Worm (Caenorhabditis elegans) whole organism, young adult: ENCODE data around the gene F15B9.8.

ENCODE experiments used
- B0336.3 ChIP-seq: fragments of 200-800 bp; sonication (Bioruptor generic); IDR thresholded peaks from 2 replicates; pipeline ENCODE4 v1.3.6; 2022; ENCODE audit warnings: missing genetic modification characterization, missing compliant biosample characterization
- C06A6.2 ChIP-seq: fragments of 200-800 bp; sonication (Bioruptor generic); conservative IDR thresholded peaks from 2 replicates; pipeline ENCODE4 v1.3.6; 2022; ENCODE audit warnings: missing genetic modification characterization, missing compliant biosample characterization
- D2030.7 ChIP-seq: fragments of 200-800 bp; sonication (Bioruptor generic); IDR thresholded peaks from 2 replicates; pipeline ENCODE4 v1.3.6; 2022; ENCODE audit warnings: missing genetic modification reagents, missing genetic modification characterization, missing compliant biosample characterization
- F23B12.7 ChIP-seq: sonication (generic microtip); optimal IDR thresholded peaks from 2 replicates; lab custom pipeline; 2017; ENCODE audit warnings: missing genetic modification characterization, mild to moderate bottlenecking, missing compliant biosample characterization, antibody characterized with exemption, moderate library complexity; ENCODE audit not compliant: insufficient read depth
- F57A8.1 ChIP-seq: fragments of 200-800 bp; sonication (Bioruptor generic); optimal IDR thresholded peaks from 2 replicates; lab custom pipeline; 2018; ENCODE audit warnings: mild to moderate bottlenecking, missing genetic modification characterization, moderate library complexity, missing compliant biosample characterization
- Y53F4B.3 ChIP-seq: fragments of 200-800 bp; sonication (Bioruptor generic); IDR thresholded peaks from 2 replicates; pipeline ENCODE4 v1.3.6; 2022; ENCODE audit warnings: missing genetic modification reagents, missing genetic modification characterization, missing compliant biosample characterization
- ZK185.1 ChIP-seq: sonication (generic microtip); optimal IDR thresholded peaks from 2 replicates; lab custom pipeline; 2016; ENCODE audit warnings: mild to moderate bottlenecking, missing genetic modification characterization, missing compliant biosample characterization; ENCODE audit not compliant: poor library complexity, severe bottlenecking
- akir-1 ChIP-seq: fragments of 200-800 bp; sonication (Bioruptor generic); optimal IDR thresholded peaks from 2 replicates; lab custom pipeline; 2018; ENCODE audit warnings: mild to moderate bottlenecking, missing genetic modification characterization, moderate library complexity, missing compliant biosample characterization
- aptf-3 ChIP-seq: fragments of 200-800 bp; sonication (Bioruptor generic); IDR thresholded peaks from 2 replicates; pipeline ENCODE4 v1.3.6; 2022; ENCODE audit warnings: missing genetic modification characterization, missing compliant biosample characterization
- atf-7 ChIP-seq: sonication (generic microtip); optimal IDR thresholded peaks from 2 replicates; lab custom pipeline; 2017; ENCODE audit warnings: mild to moderate bottlenecking, missing genetic modification characterization, missing compliant biosample characterization
- attf-3 ChIP-seq: fragments of 200-800 bp; sonication (Bioruptor generic); conservative IDR thresholded peaks from 2 replicates; pipeline ENCODE4 v1.3.6; 2022; ENCODE audit warnings: missing genetic modification reagents, missing genetic modification characterization, missing compliant biosample characterization
- attf-6 ChIP-seq: fragments of 200-800 bp; sonication (Bioruptor generic); IDR thresholded peaks from 2 replicates; pipeline ENCODE4 v1.3.6; 2022; ENCODE audit warnings: missing genetic modification reagents, missing genetic modification characterization, missing compliant biosample characterization
- bed-1 ChIP-seq: fragments of 200-800 bp; sonication (Bioruptor generic); IDR thresholded peaks from 2 replicates; pipeline ENCODE4 v1.3.6; 2022; ENCODE audit warnings: missing genetic modification reagents, missing genetic modification characterization, missing compliant biosample characterization
- cebp-1 ChIP-seq, 2 experiments: fragments of 200-800 bp in 1 of 2; sonication (Bioruptor generic) in 1 of 2; sonication (generic microtip) in 1 of 2; IDR thresholded peaks in 1 of 2; optimal IDR thresholded peaks in 1 of 2; 2 replicates each; pipeline versions ENCODE4 v1.3.6 to Lab custom; 2017 to 2022; ENCODE audit warnings: missing compliant biosample characterization in 2 of 2, missing genetic modification characterization in 2 of 2, mild to moderate bottlenecking in 1 of 2, missing genetic modification reagents in 1 of 2, moderate library complexity in 1 of 2
- cebp-2 ChIP-seq: fragments of 200-800 bp; sonication (Bioruptor generic); IDR thresholded peaks from 2 replicates; pipeline ENCODE4 v1.3.6; 2022; ENCODE audit warnings: missing genetic modification characterization, missing compliant biosample characterization
- chd-7 ChIP-seq: sonication (generic microtip); optimal IDR thresholded peaks from 2 replicates; lab custom pipeline; 2016; ENCODE audit warnings: mild to moderate bottlenecking, missing genetic modification characterization, moderate library complexity, missing compliant biosample characterization
- dpff-1 ChIP-seq: sonication (generic microtip); optimal IDR thresholded peaks from 2 replicates; lab custom pipeline; 2017; ENCODE audit warnings: mild to moderate bottlenecking, missing genetic modification characterization, missing compliant biosample characterization
- egl-18 ChIP-seq: fragments of 200-800 bp; sonication (Bioruptor generic); IDR thresholded peaks from 2 replicates; pipeline ENCODE4 v1.3.6; 2022; ENCODE audit warnings: missing genetic modification reagents, missing genetic modification characterization, missing compliant biosample characterization
- egl-44 ChIP-seq: fragments of 200-800 bp; sonication (Bioruptor generic); IDR thresholded peaks from 2 replicates; pipeline ENCODE4 v1.3.6; 2022; ENCODE audit warnings: missing genetic modification reagents, missing genetic modification characterization, missing compliant biosample characterization
- ets-4 ChIP-seq: fragments of 200-800 bp; sonication (Bioruptor generic); optimal IDR thresholded peaks from 2 replicates; lab custom pipeline; 2018; ENCODE audit warnings: mild to moderate bottlenecking, missing genetic modification characterization, missing compliant biosample characterization
- gei-17 ChIP-seq: fragments of 200-800 bp; sonication (Bioruptor generic); optimal IDR thresholded peaks from 2 replicates; lab custom pipeline; 2018; ENCODE audit warnings: mild to moderate bottlenecking, missing genetic modification characterization, missing compliant biosample characterization
- hlh-26 ChIP-seq: fragments of 200-800 bp; sonication (Bioruptor generic); conservative IDR thresholded peaks from 2 replicates; pipeline ENCODE4 v1.3.6; 2022; ENCODE audit warnings: missing genetic modification reagents, missing genetic modification characterization, missing compliant biosample characterization
- hmg-1.2 ChIP-seq: fragments of 200-800 bp; sonication (Bioruptor generic); IDR thresholded peaks from 2 replicates; pipeline ENCODE4 v1.3.6; 2022; ENCODE audit warnings: missing genetic modification reagents, missing genetic modification characterization, missing compliant biosample characterization
- hsf-1 ChIP-seq: fragments of 200-800 bp; sonication (Bioruptor generic); IDR thresholded peaks from 2 replicates; pipeline ENCODE4 v1.3.6; 2022; ENCODE audit warnings: missing genetic modification reagents, missing genetic modification characterization, missing compliant biosample characterization
- let-526 ChIP-seq: fragments of 200-800 bp; sonication (Bioruptor generic); IDR thresholded peaks from 2 replicates; pipeline ENCODE4 v1.3.6; 2022; ENCODE audit warnings: missing genetic modification reagents, missing genetic modification characterization, missing compliant biosample characterization
- lin-40 ChIP-seq: sonication (generic microtip); optimal IDR thresholded peaks from 2 replicates; lab custom pipeline; 2016; ENCODE audit warnings: missing genetic modification characterization, mild to moderate bottlenecking, missing compliant biosample characterization, missing genotype, missing genetic modification reagents
- lin-54 ChIP-seq: fragments of 200-800 bp; sonication (Bioruptor generic); optimal IDR thresholded peaks from 2 replicates; lab custom pipeline; 2018; ENCODE audit warnings: mild to moderate bottlenecking, missing genetic modification characterization, missing compliant biosample characterization
- lsy-27 ChIP-seq: sonication (generic microtip); optimal IDR thresholded peaks from 2 replicates; lab custom pipeline; 2017; ENCODE audit warnings: missing genetic modification characterization, mild to moderate bottlenecking, missing compliant biosample characterization, antibody characterized with exemption, missing genotype, borderline replicate concordance; ENCODE audit not compliant: insufficient read depth
- mel-28 ChIP-seq: sonication (generic microtip); optimal IDR thresholded peaks from 2 replicates; lab custom pipeline; 2016; ENCODE audit warnings: borderline replicate concordance, mild to moderate bottlenecking, missing genetic modification characterization, missing compliant biosample characterization
- nfya-1 ChIP-seq: sonication (generic microtip); optimal IDR thresholded peaks from 2 replicates; lab custom pipeline; 2017; ENCODE audit warnings: antibody characterized with exemption, missing compliant biosample characterization, missing genetic modification characterization, borderline replicate concordance; ENCODE audit not compliant: insufficient read depth
- nhr-120 ChIP-seq: fragments of 200-800 bp; sonication (Bioruptor generic); IDR thresholded peaks from 2 replicates; pipeline ENCODE4 v1.3.6; 2022; ENCODE audit warnings: missing genetic modification characterization, missing compliant biosample characterization
- nhr-80 ChIP-seq: sonication (generic microtip); optimal IDR thresholded peaks from 2 replicates; lab custom pipeline; 2016; ENCODE audit warnings: missing genetic modification characterization, missing compliant biosample characterization
- pbrm-1 ChIP-seq: fragments of 200-800 bp; sonication (Bioruptor generic); IDR thresholded peaks from 2 replicates; pipeline ENCODE4 v1.3.6; 2022; ENCODE audit warnings: missing genetic modification reagents, missing genetic modification characterization, missing compliant biosample characterization
- snpc-1.3 ChIP-seq: sonication (generic microtip); optimal IDR thresholded peaks from 2 replicates; lab custom pipeline; 2017; ENCODE audit warnings: missing genetic modification characterization, mild to moderate bottlenecking, missing compliant biosample characterization, antibody characterized with exemption, moderate library complexity, missing genotype, missing genetic modification reagents; ENCODE audit not compliant: insufficient read depth
- snpc-3.4 ChIP-seq: sonication (generic microtip); optimal IDR thresholded peaks from 2 replicates; lab custom pipeline; 2017; ENCODE audit warnings: missing genetic modification characterization, mild to moderate bottlenecking, missing compliant biosample characterization, antibody characterized with exemption, moderate library complexity, missing genotype, missing genetic modification reagents
- snpc-4 ChIP-seq, 5 experiments: fragments of 150-350 bp in 1 of 5; sonication (generic microtip) in 4 of 5; optimal IDR thresholded peaks; 2 replicates each; lab custom pipeline; 2014 to 2018; ENCODE audit warnings: missing genetic modification characterization in 5 of 5, missing biosample characterization in 3 of 5, antibody characterized with exemption in 2 of 5, mild to moderate bottlenecking in 2 of 5, missing compliant biosample characterization in 2 of 5, missing genotype in 2 of 5, moderate library complexity in 2 of 5, missing genetic modification reagents in 1 of 5
- tbp1 ChIP-seq: fragments of 200-800 bp; sonication (Bioruptor generic); optimal IDR thresholded peaks from 2 replicates; lab custom pipeline; 2018; ENCODE audit warnings: mild to moderate bottlenecking, missing genetic modification characterization, missing compliant biosample characterization
- zim-3 ChIP-seq: sonication (generic microtip); optimal IDR thresholded peaks from 2 replicates; lab custom pipeline; 2017; ENCODE audit warnings: mild to moderate bottlenecking, missing genetic modification characterization, moderate library complexity, missing compliant biosample characterization

F15B9.8 gene

DNA sequence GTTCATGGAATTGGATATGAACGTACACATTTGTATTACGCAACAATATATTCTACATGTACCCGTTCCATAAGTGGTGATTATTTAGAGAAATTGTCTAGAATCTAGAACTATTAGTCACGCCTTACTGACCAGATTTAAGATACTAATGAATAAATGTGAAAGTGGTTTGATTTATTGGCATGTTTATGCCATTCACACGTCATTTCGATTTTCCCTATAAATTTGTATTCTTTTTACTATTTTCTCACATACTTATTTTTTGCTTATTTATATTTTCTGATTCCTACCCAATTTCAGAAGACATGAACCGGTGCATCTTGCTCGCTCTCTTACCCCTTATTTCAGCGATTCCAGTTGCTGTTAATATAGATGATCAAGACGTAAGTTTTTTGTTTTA lies at the start of gene F15B9.8:
Gene F15B9.8, plus strand, starts transcription at position 301 of the 400 bp plus-strand sequence.
- TF ChIP-seq hmg-1.2 (GFP tag; lab: Robert Waterston, UW) (no peak), cebp-2 (GFP tag; lab: Robert Waterston, UW) (no peak), tbp1 (no peak), ets-4 (GFP tag; lab: Kevin White, UChicago) (no peak), lin-40 (tag; lab: Kevin White, UChicago) (no peak), D2030.7 (GFP tag; lab: Robert Waterston, UW) (no peak), let-526 (no peak), snpc-4 (GFP tag; optimal IDR thresholded peaks at IDR 0.05; lab: Kevin White, UChicago) (no peak), snpc-4 (tag; optimal IDR thresholded peaks at IDR 0.05; lab: Kevin White, UChicago) (no peak), nhr-120 (no peak), ZK185.1 (tag; lab: Kevin White, UChicago) (no peak), gei-17 (GFP tag; lab: Kevin White, UChicago) (no peak), aptf-3 (GFP tag; lab: Robert Waterston, UW) (no peak), F57A8.1 (GFP tag; lab: Kevin White, UChicago) (no peak), bed-1 (GFP tag; lab: Robert Waterston, UW) (no peak), F23B12.7 (tag; lab: Kevin White, UChicago) (no peak), nfya-1 (tag; lab: Kevin White, UChicago) (no peak), cebp-1 (GFP tag; IDR thresholded peaks at IDR 0.05; lab: Robert Waterston, UW) (no peak), cebp-1 (tag; optimal IDR thresholded peaks at IDR 0.05; lab: Kevin White, UChicago) (no peak), hsf-1 (GFP tag; lab: Robert Waterston, UW) (no peak), egl-18 (GFP tag; lab: Robert Waterston, UW) (no peak)
- TF ChIP-seq, all 124 proteins: peak for 0

DNA sequence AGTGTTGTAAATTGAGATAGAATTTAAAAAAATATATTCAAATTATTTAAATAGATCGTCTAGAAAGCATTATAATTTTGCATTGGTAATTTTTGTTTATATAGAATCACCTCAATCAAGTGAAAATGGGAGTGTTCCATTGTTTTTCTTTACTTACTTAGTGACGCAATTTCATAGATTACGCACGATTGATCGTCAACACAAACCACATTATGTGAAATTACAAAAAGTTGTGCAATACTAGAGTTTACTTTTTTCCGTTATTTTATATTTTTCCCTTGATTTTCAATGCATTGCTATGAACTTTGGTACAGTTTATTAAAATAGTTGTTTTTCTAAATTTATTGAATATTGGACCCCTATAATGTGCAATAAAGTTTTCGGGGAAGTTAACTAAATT lies 48.9 kb upstream of the F15B9.8 start, which contains the start of gene T16G1.5:
Gene T16G1.5, minus strand, starts transcription at position 119 of the 400 bp plus-strand sequence.
- TF ChIP-seq nhr-80 (peak; percentile 29), bed-1 (GFP tag; lab: Robert Waterston, UW) (no peak)

DNA sequence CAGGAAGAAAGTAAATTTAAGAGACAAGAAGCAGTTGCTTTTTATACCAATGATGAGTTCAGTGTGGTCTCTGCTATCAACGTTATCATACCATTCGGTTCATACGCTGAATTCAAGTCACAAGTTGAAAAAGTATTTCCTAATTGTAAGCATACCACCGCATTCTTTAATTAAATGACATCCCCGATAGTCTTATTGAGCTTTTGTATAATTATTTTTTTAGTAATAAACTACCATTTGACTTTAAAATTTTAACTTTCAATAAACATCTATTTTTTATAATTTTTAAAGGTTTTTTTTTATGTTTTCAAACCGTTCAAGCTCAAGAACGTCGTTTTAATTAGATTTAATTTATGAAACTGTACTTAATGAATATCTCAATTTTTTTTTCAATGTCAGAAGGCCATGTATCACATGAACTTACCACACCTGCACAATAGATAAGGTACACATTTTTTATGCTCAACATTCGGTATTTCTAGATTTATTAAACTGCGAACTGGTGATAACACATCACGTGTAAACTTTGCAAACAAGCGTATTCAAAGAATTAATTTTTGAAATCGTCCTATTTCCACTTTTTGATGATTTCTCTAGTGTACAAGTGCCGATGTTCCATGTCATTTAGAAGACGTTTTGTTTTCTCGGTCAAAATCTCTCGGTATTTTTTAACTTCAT lies 46.4 kb upstream of the F15B9.8 start, which contains the start of gene T16G1.4:
Gene T16G1.4, minus strand, starts transcription at position 51 of the 678 bp plus-strand sequence.
- TF ChIP-seq akir-1 (GFP tag; lab: Kevin White, UChicago) (no peak), nhr-80 (peak; percentile 2)

DNA sequence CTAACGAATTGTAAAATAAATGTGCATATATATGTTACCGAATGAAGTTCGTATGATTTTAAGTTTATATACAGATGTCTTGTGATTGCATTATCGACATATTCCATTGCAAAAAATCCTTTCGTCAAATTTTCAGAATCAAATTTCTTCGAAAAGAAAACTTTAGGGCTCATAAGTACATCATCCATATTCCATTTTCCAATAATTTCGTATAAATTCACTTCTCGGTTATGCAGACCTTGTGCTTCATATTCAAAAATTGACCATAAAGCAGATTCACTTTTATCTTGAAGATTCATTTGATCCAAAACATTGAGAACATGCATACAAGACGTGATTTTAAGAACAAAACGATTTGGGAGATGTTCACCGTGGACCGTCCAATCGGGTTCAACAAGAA lies 45.0 kb upstream of the F15B9.8 start:
- TF ChIP-seq attf-6 (no peak), chd-7 (tag; lab: Kevin White, UChicago) (no peak), pbrm-1 (GFP tag; lab: Robert Waterston, UW) (no peak), snpc-1.3 (no peak), D2030.7 (GFP tag; lab: Robert Waterston, UW) (no peak), lsy-27 (no peak), lin-40 (tag; lab: Kevin White, UChicago) (no peak), dpff-1 (tag; lab: Kevin White, UChicago) (no peak), hlh-26 (no peak), mel-28 (tag; lab: Kevin White, UChicago) (no peak), snpc-3.4 (tag; lab: Kevin White, UChicago) (no peak), atf-7 (no peak), F57A8.1 (GFP tag; lab: Kevin White, UChicago) (no peak), egl-44 (no peak), Y53F4B.3 (GFP tag; lab: Robert Waterston, UW) (no peak), zim-3 (tag; lab: Kevin White, UChicago) (no peak), attf-3 (GFP tag; lab: Robert Waterston, UW) (no peak), B0336.3 (GFP tag; lab: Robert Waterston, UW) (no peak), lin-54 (no peak), C06A6.2 (no peak)
- TF ChIP-seq, all 124 proteins: peak for 0
